Fruit fly (Drosophila melanogaster) whole organism, prepupa: ENCODE results near the gene CG14324.

Experiments used
- CG11294 ChIP-seq: fragments of 200-800 bp; sonication (Bioruptor generic); IDR thresholded peaks from 2 replicates; pipeline ENCODE4 v1.3.6; 2022; ENCODE audit warnings: missing biosample characterization, missing genetic modification characterization
- CG6792 ChIP-seq: fragments of 200-800 bp; sonication (Bioruptor generic); optimal IDR thresholded peaks from 3 replicates; lab custom pipeline; 2016; ENCODE audit warnings: missing biosample characterization, missing genetic modification characterization
- Hr4 ChIP-seq: fragments of 200-800 bp; sonication (Bioruptor generic); optimal IDR thresholded peaks from 3 replicates; lab custom pipeline; 2016; ENCODE audit warnings: missing biosample characterization, missing genetic modification characterization
- Sox102F ChIP-seq: fragments of 200-800 bp; sonication (Bioruptor generic); optimal IDR thresholded peaks from 2 replicates; lab custom pipeline; 2016; ENCODE audit warnings: missing biosample characterization, mild to moderate bottlenecking, missing genetic modification characterization
- achi ChIP-seq: fragments of 200-800 bp; sonication (Bioruptor generic); optimal IDR thresholded peaks from 3 replicates; lab custom pipeline; 2016; ENCODE audit warnings: missing biosample characterization, missing genetic modification characterization
- acj6 ChIP-seq: fragments of 200-800 bp; sonication (Bioruptor generic); optimal IDR thresholded peaks from 3 replicates; lab custom pipeline; 2016; ENCODE audit warnings: missing biosample characterization, missing genetic modification characterization
- dsx ChIP-seq: fragments of 200-800 bp; optimal IDR thresholded peaks from 3 replicates; lab custom pipeline; 2019; ENCODE audit warnings: missing biosample characterization, mild to moderate bottlenecking, missing genetic modification characterization, moderate library complexity; ENCODE audit not compliant: poor library complexity, severe bottlenecking
- lz ChIP-seq: fragments of 200-800 bp; sonication (Bioruptor generic); optimal IDR thresholded peaks from 3 replicates; lab custom pipeline; 2016; ENCODE audit warnings: missing biosample characterization, missing genetic modification characterization
- salr ChIP-seq, 2 experiments: fragments of 200-800 bp; sonication (Bioruptor generic); optimal IDR thresholded peaks; 3 replicates each; lab custom pipeline; 2016 to 2018; ENCODE audit warnings: missing biosample characterization in 2 of 2, missing genetic modification characterization in 2 of 2, mild to moderate bottlenecking in 1 of 2

DNA sequence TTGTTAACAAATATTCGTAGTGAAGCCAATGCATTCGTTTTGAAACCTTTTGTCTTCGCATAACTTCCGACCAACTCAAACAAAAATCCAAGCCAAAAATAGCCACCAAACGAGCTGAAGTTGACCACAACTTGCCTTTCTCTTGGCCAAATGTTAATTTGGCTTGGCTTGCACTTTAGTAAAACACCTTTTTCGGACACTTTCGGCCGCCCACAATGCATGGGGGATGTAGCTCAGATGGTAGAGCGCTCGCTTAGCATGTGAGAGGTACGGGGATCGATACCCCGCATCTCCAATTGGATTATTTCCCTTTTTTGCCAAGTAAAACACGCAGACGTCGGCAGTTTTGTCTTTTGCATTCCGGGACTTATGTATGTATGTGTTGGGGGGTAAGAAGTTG, 38.3 kb upstream of the CG14324 start:
- TF ChIP-seq dsx (GFP tag; lab: Kevin White, UChicago), result no peak
- TF ChIP-seq Sox102F (GFP tag; lab: Kevin White, UChicago), result no peak
- no peak for TF ChIP-seq Hr4 (GFP tag; lab: Kevin White, UChicago)
- TF ChIP-seq CG6792 (GFP tag; lab: Kevin White, UChicago), result no peak
- no peak for TF ChIP-seq acj6 (GFP tag; lab: Kevin White, UChicago)
- no peak for TF ChIP-seq achi (GFP tag; lab: Kevin White, UChicago)
- no peak for TF ChIP-seq salr (GFP tag; optimal IDR thresholded peaks at IDR 0.05; lab: Kevin White, UChicago)
- TF ChIP-seq lz (GFP tag; lab: Kevin White, UChicago), result no peak
- TF ChIP-seq CG11294, result no peak
